Worm (Caenorhabditis elegans) whole organism, late embryonic: ENCODE results near the gene sru-4.
A peak's percentile ranks its signal among the peaks of the same experiment; 100 is the strongest.

Source experiments
- T23F11.4 ChIP-seq: fragments of 200-800 bp; sonication (Bioruptor generic); optimal IDR thresholded peaks from 2 replicates; lab custom pipeline; 2018; ENCODE audit warnings: mild to moderate bottlenecking, missing genetic modification characterization, missing compliant biosample characterization
- Y22D7AL.16 ChIP-seq: sonication (generic microtip); optimal IDR thresholded peaks from 2 replicates; lab custom pipeline; 2016; ENCODE audit warnings: missing genetic modification characterization, missing compliant biosample characterization
- ama-1 ChIP-seq: fragments of 150-350 bp; optimal IDR thresholded peaks from 2 replicates; lab custom pipeline; 2014
- ceh-14 ChIP-seq: sonication (generic microtip); optimal IDR thresholded peaks from 2 replicates; lab custom pipeline; 2016; ENCODE audit warnings: missing genotype, missing genetic modification characterization, missing compliant biosample characterization
- ceh-19 ChIP-seq: fragments of 200-800 bp; sonication (Bioruptor generic); optimal IDR thresholded peaks from 2 replicates; lab custom pipeline; 2018; ENCODE audit warnings: mild to moderate bottlenecking, missing genetic modification characterization, missing compliant biosample characterization
- ceh-2 ChIP-seq: sonication (generic microtip); optimal IDR thresholded peaks from 2 replicates; lab custom pipeline; 2016; ENCODE audit warnings: missing genotype, missing genetic modification characterization, missing compliant biosample characterization
- ceh-22 ChIP-seq: sonication (generic microtip); optimal IDR thresholded peaks from 2 replicates; lab custom pipeline; 2017; ENCODE audit warnings: missing biosample characterization, missing genetic modification characterization
- ceh-31 ChIP-seq: sonication (generic microtip); optimal IDR thresholded peaks from 2 replicates; lab custom pipeline; 2016; ENCODE audit warnings: missing genetic modification characterization, missing compliant biosample characterization
- ceh-34 ChIP-seq: sonication (generic microtip); optimal IDR thresholded peaks from 2 replicates; lab custom pipeline; 2016; ENCODE audit warnings: mild to moderate bottlenecking, missing genetic modification characterization, missing compliant biosample characterization
- ceh-45 ChIP-seq: fragments of 200-800 bp; sonication (Bioruptor generic); IDR thresholded peaks from 2 replicates; pipeline ENCODE4 v1.3.6; 2022; ENCODE audit warnings: missing genetic modification reagents, missing genetic modification characterization, missing compliant biosample characterization
- ceh-6 ChIP-seq: fragments of 200-800 bp; sonication (Bioruptor generic); optimal IDR thresholded peaks from 2 replicates; lab custom pipeline; 2018; ENCODE audit warnings: mild to moderate bottlenecking, missing genetic modification characterization, missing compliant biosample characterization
- elt-2 ChIP-seq: sonication (generic microtip); optimal IDR thresholded peaks from 2 replicates; lab custom pipeline; 2016; ENCODE audit warnings: missing genetic modification reagents, missing genetic modification characterization, missing compliant biosample characterization
- ets-4 ChIP-seq: sonication (generic microtip); optimal IDR thresholded peaks from 2 replicates; lab custom pipeline; 2016; ENCODE audit warnings: missing genetic modification characterization, missing compliant biosample characterization
- gmeb-2 ChIP-seq: sonication (generic microtip); optimal IDR thresholded peaks from 2 replicates; lab custom pipeline; 2016; ENCODE audit warnings: missing genetic modification characterization, inconsistent platforms, missing compliant biosample characterization
- hlh-8 ChIP-seq: sonication (generic microtip); optimal IDR thresholded peaks from 2 replicates; lab custom pipeline; 2016; ENCODE audit warnings: missing genotype, missing genetic modification characterization, missing compliant biosample characterization
- lim-6 ChIP-seq: sonication (generic microtip); optimal IDR thresholded peaks from 2 replicates; lab custom pipeline; 2016; ENCODE audit warnings: missing genetic modification characterization, missing compliant biosample characterization
- lin-11 ChIP-seq: fragments of 200-800 bp; sonication (Bioruptor generic); optimal IDR thresholded peaks from 2 replicates; lab custom pipeline; 2018; ENCODE audit warnings: mild to moderate bottlenecking, missing genetic modification characterization, missing compliant biosample characterization
- nfya-1 ChIP-seq: sonication (generic microtip); optimal IDR thresholded peaks from 2 replicates; lab custom pipeline; 2017; ENCODE audit warnings: missing genetic modification characterization, mild to moderate bottlenecking, missing compliant biosample characterization, antibody characterized with exemption, moderate library complexity
- npax-4 ChIP-seq: sonication (generic microtip); optimal IDR thresholded peaks from 2 replicates; lab custom pipeline; 2016; ENCODE audit warnings: missing genetic modification characterization, missing compliant biosample characterization
- odd-2 ChIP-seq: sonication (generic microtip); optimal IDR thresholded peaks from 2 replicates; lab custom pipeline; 2017; ENCODE audit warnings: antibody characterized with exemption, mild to moderate bottlenecking, missing genetic modification characterization, missing compliant biosample characterization
- pag-3 ChIP-seq: sonication (generic microtip); optimal IDR thresholded peaks from 2 replicates; lab custom pipeline; 2016; ENCODE audit warnings: missing compliant biosample characterization, missing genetic modification characterization, borderline replicate concordance
- pat-9 ChIP-seq: fragments of 200-800 bp; sonication (Bioruptor generic); optimal IDR thresholded peaks from 2 replicates; lab custom pipeline; 2018; ENCODE audit warnings: mild to moderate bottlenecking, missing genetic modification characterization, moderate library complexity, missing compliant biosample characterization
- pha-2 ChIP-seq: sonication (generic microtip); optimal IDR thresholded peaks from 2 replicates; lab custom pipeline; 2017; ENCODE audit warnings: mild to moderate bottlenecking, missing genetic modification characterization, missing compliant biosample characterization
- pha-4 ChIP-seq: fragments of 150-350 bp; optimal IDR thresholded peaks from 2 replicates; lab custom pipeline; 2018; ENCODE audit warnings: missing biosample characterization, missing genetic modification reagents, missing genetic modification characterization
- sox-4 ChIP-seq: sonication (generic microtip); optimal IDR thresholded peaks from 2 replicates; lab custom pipeline; 2017; ENCODE audit warnings: mild to moderate bottlenecking, missing genetic modification characterization, inconsistent platforms, missing compliant biosample characterization
- syd-9 ChIP-seq: sonication (generic microtip); optimal IDR thresholded peaks from 2 replicates; lab custom pipeline; 2016; ENCODE audit warnings: mild to moderate bottlenecking, missing genetic modification characterization, moderate library complexity, missing compliant biosample characterization
- unc-3 ChIP-seq, 2 experiments: fragments of 200-800 bp in 1 of 2; sonication (Bioruptor generic) in 1 of 2; sonication (generic microtip) in 1 of 2; conservative IDR thresholded peaks in 1 of 2; optimal IDR thresholded peaks in 1 of 2; 2 replicates each; pipeline versions ENCODE4 v1.3.6 to Lab custom; 2016 to 2022; ENCODE audit warnings: missing compliant biosample characterization in 2 of 2, missing genetic modification characterization in 2 of 2, missing genetic modification reagents in 1 of 2
- unc-42 ChIP-seq: sonication (generic microtip); optimal IDR thresholded peaks from 2 replicates; lab custom pipeline; 2016; ENCODE audit warnings: missing genotype, missing genetic modification characterization, missing compliant biosample characterization
- unc-55 ChIP-seq: sonication (generic microtip); optimal IDR thresholded peaks from 2 replicates; lab custom pipeline; 2017; ENCODE audit warnings: missing biosample characterization, missing genetic modification reagents, missing genetic modification characterization

sru-4 gene

ce11 chrIV:9523139-9523538 is 25.0 kb downstream of the sru-4 start:
- peak; percentile 52 for TF ChIP-seq ceh-31 (tag; lab: Kevin White, UChicago)
- TF ChIP-seq pha-4, result no peak

- peak; percentile 60 for TF ChIP-seq unc-42 (tag; lab: Kevin White, UChicago)
- TF ChIP-seq pha-4, result no peak
- TF ChIP-seq, all 69 proteins: peak for 1
These were observed 26.8 kb downstream of the sru-4 start, which contains the start of gene ndua-5 for ce11 chrIV:9524849-9525460. ndua-5 (minus strand) TSS chrIV:9524899.

ce11 chrIV:9525682-9526416 is 27.7 kb downstream of the sru-4 start, which contains the start of gene elo-1:
elo-1 (plus strand) TSS chrIV:9526366.
- no peak for TF ChIP-seq elt-2 (tag; lab: Kevin White, UChicago)

ce11 chrIV:9527002-9527401 is 28.8 kb downstream of the sru-4 start:
- TF ChIP-seq ceh-14 (tag; lab: Kevin White, UChicago) (no peak), lim-6 (tag; lab: Kevin White, UChicago) (no peak), T23F11.4 (no peak), pat-9 (tag; lab: Kevin White, UChicago) (no peak), ceh-6 (GFP tag; lab: Kevin White, UChicago) (no peak), sox-4 (tag; lab: Kevin White, UChicago) (no peak), syd-9 (tag; lab: Kevin White, UChicago) (no peak)
- TF ChIP-seq, all 69 proteins: peak for 0

ce11 chrIV:9529647-9530046 is 31.5 kb downstream of the sru-4 start, which contains the start of gene elo-7:
elo-7 (plus strand) TSS chrIV:9529947.
- TF ChIP-seq elt-2 (tag; lab: Kevin White, UChicago), result no peak
- no peak for TF ChIP-seq syd-9 (tag; lab: Kevin White, UChicago)
- TF ChIP-seq odd-2 (tag; lab: Kevin White, UChicago), result no peak
- no peak for TF ChIP-seq sox-4 (tag; lab: Kevin White, UChicago)
- TF ChIP-seq lin-11 (tag; lab: Kevin White, UChicago), result no peak
- TF ChIP-seq ceh-19 (GFP tag; lab: Kevin White, UChicago), result no peak
- no peak for TF ChIP-seq hlh-8 (tag; lab: Kevin White, UChicago)
- TF ChIP-seq unc-3 (GFP tag; conservative IDR thresholded peaks at IDR 0.05; lab: Robert Waterston, UW), result no peak
- no peak for TF ChIP-seq unc-3 (tag; optimal IDR thresholded peaks at IDR 0.05; lab: Kevin White, UChicago)
- no peak for TF ChIP-seq pha-2
- TF ChIP-seq unc-55 (GFP tag; lab: Kevin White, UChicago), result no peak
- no peak for TF ChIP-seq pat-9 (tag; lab: Kevin White, UChicago)
- no peak for TF ChIP-seq ets-4
- TF ChIP-seq ceh-34 (tag; lab: Kevin White, UChicago), result no peak
- no peak for TF ChIP-seq pag-3
- no peak for TF ChIP-seq ama-1 (lab: Kevin White, UChicago)

- TF ChIP-seq ceh-6 (GFP tag; lab: Kevin White, UChicago), result no peak
- no peak for TF ChIP-seq unc-42 (tag; lab: Kevin White, UChicago)
- TF ChIP-seq ceh-22, result no peak
- TF ChIP-seq npax-4 (tag; lab: Kevin White, UChicago), result no peak
- no peak for TF ChIP-seq ceh-45 (GFP tag; lab: Robert Waterston, UW)
- TF ChIP-seq pha-2, result no peak
- no peak for TF ChIP-seq ceh-14 (tag; lab: Kevin White, UChicago)
- no peak for TF ChIP-seq lim-6 (tag; lab: Kevin White, UChicago)
- TF ChIP-seq ceh-31 (tag; lab: Kevin White, UChicago), result no peak
- TF ChIP-seq Y22D7AL.16 (tag; lab: Kevin White, UChicago), result no peak
- no peak for TF ChIP-seq ceh-2
- no peak for TF ChIP-seq gmeb-2
- no peak for TF ChIP-seq nfya-1 (tag; lab: Kevin White, UChicago)
These were observed 32.6 kb downstream of the sru-4 start for ce11 chrIV:9530768-9531167.
